Worm (Caenorhabditis elegans) whole organism, L3 larva: ENCODE measurements around the gene lec-1.

Source experiments
- ama-1 ChIP-seq: fragments of 150-350 bp; optimal IDR thresholded peaks from 2 replicates; lab custom pipeline; 2018
- ceh-16 ChIP-seq: sonication (generic microtip); optimal IDR thresholded peaks from 2 replicates; lab custom pipeline; 2017; ENCODE audit warnings: missing biosample characterization, missing genetic modification characterization
- egl-27 ChIP-seq: sonication (generic microtip); optimal IDR thresholded peaks from 4 replicates; lab custom pipeline; 2017; ENCODE audit warnings: missing biosample characterization, missing genetic modification reagents, missing genetic modification characterization
- elt-1 ChIP-seq: fragments of 150-350 bp; optimal IDR thresholded peaks from 2 replicates; lab custom pipeline; 2014; ENCODE audit warnings: missing biosample characterization, missing genetic modification characterization
- elt-3 ChIP-seq, 3 experiments: fragments of 150-350 bp in 1 of 3; sonication (generic microtip) in 2 of 3; optimal IDR thresholded peaks; 2 replicates in 2 of 3; 4 replicates in 1 of 3; lab custom pipeline; 2014 to 2017; ENCODE audit warnings: missing biosample characterization in 3 of 3, missing genetic modification characterization in 3 of 3
- eor-1 ChIP-seq, 2 experiments: fragments of 150-350 bp; optimal IDR thresholded peaks; 2 replicates each; lab custom pipeline; 2014 to 2018; ENCODE audit warnings: missing biosample characterization in 2 of 2, missing genetic modification characterization in 2 of 2
- fos-1 ChIP-seq: fragments of 150-350 bp; optimal IDR thresholded peaks from 2 replicates; lab custom pipeline; 2014; ENCODE audit warnings: missing biosample characterization, missing genetic modification characterization
- mdl-1 ChIP-seq: fragments of 150-350 bp; optimal IDR thresholded peaks from 2 replicates; lab custom pipeline; 2014; ENCODE audit warnings: missing biosample characterization, missing genetic modification characterization
- nhr-12 ChIP-seq: fragments of 150-350 bp; optimal IDR thresholded peaks from 2 replicates; lab custom pipeline; 2014; ENCODE audit warnings: missing biosample characterization, missing genetic modification characterization
- nhr-25 ChIP-seq: sonication (generic microtip); optimal IDR thresholded peaks from 2 replicates; lab custom pipeline; 2017; ENCODE audit warnings: missing biosample characterization, missing genetic modification characterization
- pqm-1 ChIP-seq: fragments of 150-350 bp; optimal IDR thresholded peaks from 2 replicates; lab custom pipeline; 2017; ENCODE audit warnings: missing biosample characterization, missing genetic modification characterization, inconsistent platforms
- unc-62 ChIP-seq: fragments of 150-350 bp; sonication (generic microtip); optimal IDR thresholded peaks from 4 replicates; lab custom pipeline; 2014; ENCODE audit warnings: missing biosample characterization, missing genetic modification reagents, missing genetic modification characterization
- ztf-11 ChIP-seq: fragments of 150-350 bp; optimal IDR thresholded peaks from 2 replicates; lab custom pipeline; 2014; ENCODE audit warnings: missing biosample characterization, missing genetic modification characterization
- ztf-4 ChIP-seq: fragments of 150-350 bp; optimal IDR thresholded peaks from 2 replicates; lab custom pipeline; 2014; ENCODE audit warnings: missing biosample characterization, missing genetic modification characterization

DNA sequence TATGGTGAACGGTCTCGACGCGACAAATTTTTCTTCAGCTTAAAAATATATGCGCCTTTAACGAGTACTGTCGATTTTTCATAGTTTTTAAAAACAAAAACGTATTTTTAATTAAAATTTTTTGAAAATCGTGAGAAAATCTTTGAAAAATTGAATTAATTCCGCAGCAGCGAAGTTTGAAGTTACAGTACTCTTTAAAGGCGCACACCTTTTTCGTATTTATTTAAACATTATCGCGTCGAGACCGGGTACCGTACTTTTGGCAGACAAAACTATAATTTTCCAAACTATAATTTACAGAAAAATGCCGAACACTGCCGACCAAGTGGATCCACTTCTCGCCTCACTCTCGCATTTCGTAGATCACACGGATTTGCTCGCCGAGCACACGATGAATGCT is 20.4 kb downstream of the lec-1 start, which contains the start of gene F15D4.2:
- TF ChIP-seq pqm-1 (tag; lab: Kevin White, UChicago), result no peak
- no peak for TF ChIP-seq ama-1 (lab: Kevin White, UChicago)
- no peak for TF ChIP-seq nhr-12
- TF ChIP-seq ceh-16 (tag; lab: Kevin White, UChicago), result no peak
- no peak for TF ChIP-seq unc-62 (GFP tag; lab: Kevin White, UChicago)
- no peak for TF ChIP-seq eor-1 (tag; optimal IDR thresholded peaks at IDR 0.05; lab: Kevin White, UChicago)
- TF ChIP-seq ztf-4 (tag; lab: Kevin White, UChicago), result no peak
- no peak for TF ChIP-seq fos-1 (tag; lab: Kevin White, UChicago)
- TF ChIP-seq nhr-25, result no peak
- no peak for TF ChIP-seq elt-3 (tag; optimal IDR thresholded peaks at IDR 0.05; lab: Kevin White, UChicago)
- no peak for TF ChIP-seq mdl-1 (tag; lab: Kevin White, UChicago)
- TF ChIP-seq egl-27 (tag; lab: Kevin White, UChicago), result no peak
- TF ChIP-seq elt-1, result no peak
- no peak for TF ChIP-seq ztf-11
